Worm (Caenorhabditis elegans) whole organism, midembryonic: ENCODE results near the gene srg-39.

Source experiments
- cog-1 ChIP-seq: sonication (generic microtip); optimal IDR thresholded peaks from 2 replicates; lab custom pipeline; 2016; ENCODE audit warnings: missing genetic modification characterization, missing compliant biosample characterization
- flt-1 ChIP-seq: fragments of 200-800 bp; sonication (Bioruptor generic); IDR thresholded peaks from 2 replicates; pipeline ENCODE4 v1.3.6; 2022; ENCODE audit warnings: missing genetic modification characterization, missing compliant biosample characterization
- med-1 ChIP-seq: sonication (generic microtip); optimal IDR thresholded peaks from 2 replicates; lab custom pipeline; 2017; ENCODE audit warnings: missing genetic modification characterization, mild to moderate bottlenecking, missing compliant biosample characterization, antibody characterized with exemption, missing genetic modification reagents; ENCODE audit not compliant: insufficient read depth
- ztf-23 ChIP-seq: fragments of 200-800 bp; sonication (Bioruptor generic); IDR thresholded peaks from 2 replicates; pipeline ENCODE4 v1.3.6; 2022; ENCODE audit warnings: missing genetic modification reagents, missing genetic modification characterization, missing compliant biosample characterization

DNA sequence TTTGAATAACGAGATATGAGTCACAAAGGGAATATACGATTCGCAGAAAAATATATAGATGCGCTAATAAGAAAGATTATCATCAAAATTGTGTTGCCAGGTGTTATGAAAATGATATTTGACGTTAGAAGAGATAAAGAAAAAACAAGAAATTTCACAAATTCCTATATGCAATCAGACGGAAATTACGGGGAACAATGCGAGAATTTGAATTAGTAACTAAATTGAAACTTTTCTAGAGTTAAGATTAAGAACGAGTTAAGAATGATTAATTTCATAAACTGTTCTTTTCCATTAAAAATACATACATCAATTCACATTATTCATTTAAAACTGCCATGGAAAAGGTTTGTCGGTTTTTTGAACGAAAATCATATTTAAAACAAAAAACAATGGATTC, 43.9 kb upstream of the srg-39 start, which contains the start of gene clc-6:
- TF ChIP-seq flt-1 (no peak), cog-1 (tag; lab: Kevin White, UChicago) (no peak), med-1 (GFP tag; lab: Kevin White, UChicago) (no peak), ztf-23 (GFP tag; lab: Robert Waterston, UW) (no peak)
